Fruit fly (Drosophila melanogaster) whole organism, embryonic: ENCODE data around the gene CG14194.

Experiments used
- B-H1 ChIP-seq: fragments of 200-800 bp; sonication (Bioruptor generic); IDR thresholded peaks from 3 replicates; pipeline ENCODE4 v1.3.6; 2022; ENCODE audit warnings: missing biosample characterization, missing genetic modification characterization
- Bdp1 ChIP-seq: fragments of 200-800 bp; sonication (Bioruptor generic); optimal IDR thresholded peaks from 3 replicates; lab custom pipeline; 2016; ENCODE audit warnings: missing biosample characterization, missing genetic modification characterization
- Blimp-1 ChIP-seq: fragments of 200-800 bp; sonication (Bioruptor generic); optimal IDR thresholded peaks from 3 replicates; lab custom pipeline; 2018; ENCODE audit warnings: missing biosample characterization, missing genetic modification characterization, mild to moderate bottlenecking, moderate library complexity, missing genetic modification reagents
- C15 ChIP-seq: fragments of 200-800 bp; sonication (Bioruptor generic); IDR thresholded peaks from 3 replicates; pipeline ENCODE4 v1.3.6; 2022; ENCODE audit warnings: missing biosample characterization, missing genetic modification characterization
- CG10267 ChIP-seq: fragments of 200-800 bp; sonication (Bioruptor generic); optimal IDR thresholded peaks from 2 replicates; lab custom pipeline; 2018; ENCODE audit warnings: missing biosample characterization, mild to moderate bottlenecking, missing genetic modification characterization, moderate library complexity
- CG11723 ChIP-seq: fragments of 200-800 bp; sonication (Bioruptor generic); optimal IDR thresholded peaks from 2 replicates; lab custom pipeline; 2017; ENCODE audit warnings: missing biosample characterization, mild to moderate bottlenecking, missing genetic modification characterization
- CG1603 ChIP-seq: fragments of 200-800 bp; sonication (Bioruptor generic); optimal IDR thresholded peaks from 2 replicates; lab custom pipeline; 2019; ENCODE audit warnings: missing biosample characterization, mild to moderate bottlenecking, missing genetic modification characterization, moderate library complexity
- CG16779 ChIP-seq: fragments of 200-800 bp; sonication (Bioruptor generic); IDR thresholded peaks from 2 replicates; pipeline ENCODE4 v1.3.6; 2022; ENCODE audit warnings: missing biosample characterization, missing genetic modification characterization
- CG16813 ChIP-seq: fragments of 200-800 bp; sonication (Bioruptor generic); IDR thresholded peaks from 3 replicates; pipeline ENCODE4 v1.3.6; 2022; ENCODE audit warnings: missing biosample characterization, missing genetic modification characterization; ENCODE audit not compliant: partially characterized antibody
- CG17359 ChIP-seq: fragments of 200-800 bp; sonication (Bioruptor generic); optimal IDR thresholded peaks from 3 replicates; lab custom pipeline; 2018; ENCODE audit warnings: missing biosample characterization, mild to moderate bottlenecking, missing genetic modification characterization, moderate library complexity
- CG2875 ChIP-seq: fragments of 200-800 bp; sonication (Bioruptor generic); optimal IDR thresholded peaks from 2 replicates; lab custom pipeline; 2017; ENCODE audit warnings: missing biosample characterization, mild to moderate bottlenecking, missing genetic modification characterization, missing genetic modification reagents
- CG5953 ChIP-seq: fragments of 200-800 bp; sonication (Bioruptor generic); IDR thresholded peaks from 2 replicates; pipeline ENCODE4 v1.3.6; 2022; ENCODE audit warnings: missing biosample characterization, missing genetic modification characterization
- CG7357 ChIP-seq: fragments of 200-800 bp; sonication (Bioruptor generic); IDR thresholded peaks from 3 replicates; pipeline ENCODE4 v1.3.6; 2022; ENCODE audit warnings: missing biosample characterization, missing genetic modification characterization
- CG8290 ChIP-seq, 3 experiments: fragments of 200-800 bp; sonication (Bioruptor generic); optimal IDR thresholded peaks; 2 replicates each; lab custom pipeline; 2016 to 2019; ENCODE audit warnings: missing biosample characterization in 3 of 3, missing genetic modification characterization in 3 of 3, mild to moderate bottlenecking in 2 of 3, moderate library complexity in 1 of 3
- CG8359 ChIP-seq: fragments of 200-800 bp; sonication (Bioruptor generic); optimal IDR thresholded peaks from 2 replicates; lab custom pipeline; 2017; ENCODE audit warnings: missing biosample characterization, mild to moderate bottlenecking, missing genetic modification characterization, borderline replicate concordance
- CG8388 ChIP-seq: fragments of 200-800 bp; sonication (Bioruptor generic); optimal IDR thresholded peaks from 2 replicates; lab custom pipeline; 2019; ENCODE audit warnings: missing biosample characterization, mild to moderate bottlenecking, missing genetic modification characterization, moderate library complexity
- CG8765 ChIP-seq: fragments of 200-800 bp; sonication (Bioruptor generic); IDR thresholded peaks from 2 replicates; pipeline ENCODE4 v1.3.6; 2022; ENCODE audit warnings: missing biosample characterization, missing genetic modification characterization
- CTCF ChIP-seq: fragments of 200-800 bp; sonication (Bioruptor generic); optimal IDR thresholded peaks from 2 replicates; lab custom pipeline; 2017; ENCODE audit warnings: missing biosample characterization, mild to moderate bottlenecking, missing genetic modification characterization, moderate library complexity
- Ets97D ChIP-seq: fragments of 200-800 bp; sonication (Bioruptor generic); optimal IDR thresholded peaks from 3 replicates; lab custom pipeline; 2016; ENCODE audit warnings: missing biosample characterization, missing genetic modification characterization
- Jarid2 ChIP-seq: fragments of 200-800 bp; sonication (Bioruptor generic); optimal IDR thresholded peaks from 3 replicates; lab custom pipeline; 2017; ENCODE audit warnings: mild to moderate bottlenecking, missing biosample characterization, missing genetic modification reagents, missing genetic modification characterization
- Med ChIP-seq: fragments of 200-800 bp; sonication (Bioruptor generic); peaks from one replicate; lab custom pipeline; 2016; ENCODE audit warnings: missing biosample characterization, missing genetic modification characterization, mild to moderate bottlenecking, inconsistent platforms, moderate library complexity
- NC2α ChIP-seq: fragments of 200-800 bp; sonication (Bioruptor generic); optimal IDR thresholded peaks from 2 replicates; lab custom pipeline; 2016; ENCODE audit warnings: missing biosample characterization, missing genetic modification characterization
- Pdp1 ChIP-seq, 2 experiments: fragments of 200-800 bp; sonication (Bioruptor generic); optimal IDR thresholded peaks; 3 replicates each; lab custom pipeline; 2016; ENCODE audit warnings: missing biosample characterization in 2 of 2, missing genetic modification characterization in 2 of 2, mild to moderate bottlenecking in 1 of 2, moderate library complexity in 1 of 2
- Sry-δ ChIP-seq: fragments of 200-800 bp; sonication (Bioruptor generic); optimal IDR thresholded peaks from 2 replicates; lab custom pipeline; 2016; ENCODE audit warnings: missing biosample characterization, missing genetic modification characterization
- Ssrp ChIP-seq: fragments of 200-800 bp; sonication (Bioruptor generic); optimal IDR thresholded peaks from 2 replicates; lab custom pipeline; 2018; ENCODE audit warnings: missing biosample characterization, mild to moderate bottlenecking, missing genetic modification characterization, moderate library complexity
- chinmo ChIP-seq: fragments of 200-800 bp; sonication (Bioruptor generic); IDR thresholded peaks from 4 replicates; pipeline ENCODE4 v1.3.6; 2022; ENCODE audit warnings: missing biosample characterization, missing genetic modification characterization; ENCODE audit not compliant: partially characterized antibody
- dmrt11E ChIP-seq: fragments of 200-800 bp; sonication (Bioruptor generic); optimal IDR thresholded peaks from 3 replicates; lab custom pipeline; 2018; ENCODE audit warnings: missing biosample characterization, mild to moderate bottlenecking, missing genetic modification characterization, moderate library complexity
- en ChIP-seq: fragments of 200-800 bp; sonication (Bioruptor generic); optimal IDR thresholded peaks from 2 replicates; lab custom pipeline; 2016; ENCODE audit warnings: missing biosample characterization, missing genetic modification characterization
- grn ChIP-seq: fragments of 200-800 bp; sonication (Bioruptor generic); optimal IDR thresholded peaks from 3 replicates; lab custom pipeline; 2017; ENCODE audit warnings: missing biosample characterization, missing genetic modification characterization
- hb ChIP-seq: fragments of 200-800 bp; sonication (Bioruptor generic); IDR thresholded peaks from 3 replicates; pipeline ENCODE4 v1.3.6; 2022; ENCODE audit warnings: missing biosample characterization, missing genetic modification characterization; ENCODE audit not compliant: partially characterized antibody
- jing ChIP-seq: fragments of 200-800 bp; sonication (Bioruptor generic); optimal IDR thresholded peaks from 2 replicates; lab custom pipeline; 2018; ENCODE audit warnings: missing biosample characterization, mild to moderate bottlenecking, missing genetic modification characterization
- onecut ChIP-seq: fragments of 200-800 bp; sonication (Bioruptor generic); IDR thresholded peaks from 2 replicates; pipeline ENCODE4 v1.3.6; 2022; ENCODE audit warnings: missing biosample characterization, missing genetic modification characterization
- phol ChIP-seq: fragments of 200-800 bp; sonication (Bioruptor generic); optimal IDR thresholded peaks from 3 replicates; lab custom pipeline; 2018; ENCODE audit warnings: missing biosample characterization, mild to moderate bottlenecking, missing genetic modification characterization, moderate library complexity
- pzg ChIP-seq: fragments of 200-800 bp; sonication (Bioruptor generic); optimal IDR thresholded peaks from 3 replicates; lab custom pipeline; 2018; ENCODE audit warnings: missing biosample characterization, mild to moderate bottlenecking, missing genetic modification characterization, moderate library complexity
- run ChIP-seq: fragments of 200-800 bp; sonication (Bioruptor generic); optimal IDR thresholded peaks from 3 replicates; lab custom pipeline; 2018; ENCODE audit warnings: missing biosample characterization, mild to moderate bottlenecking, missing genetic modification characterization
- salm ChIP-seq: fragments of 200-800 bp; sonication (Bioruptor generic); optimal IDR thresholded peaks from 2 replicates; lab custom pipeline; 2018; ENCODE audit warnings: missing biosample characterization, mild to moderate bottlenecking, missing genetic modification characterization
- schlank ChIP-seq: fragments of 200-800 bp; sonication (Bioruptor generic); optimal IDR thresholded peaks from 2 replicates; lab custom pipeline; 2018; ENCODE audit warnings: missing biosample characterization, mild to moderate bottlenecking, missing genetic modification characterization
- seq ChIP-seq: fragments of 200-800 bp; sonication (Bioruptor generic); IDR thresholded peaks from 2 replicates; pipeline ENCODE4 v1.3.6; 2022; ENCODE audit warnings: missing biosample characterization, missing genetic modification characterization
- sisA ChIP-seq: fragments of 200-800 bp; sonication (Bioruptor generic); IDR thresholded peaks from 2 replicates; pipeline ENCODE4 v1.3.6; 2022; ENCODE audit warnings: missing biosample characterization, missing genetic modification characterization
- sr ChIP-seq: fragments of 200-800 bp; sonication (Bioruptor generic); IDR thresholded peaks from 3 replicates; pipeline ENCODE4 v1.3.6; 2022; ENCODE audit warnings: missing biosample characterization, missing genetic modification characterization
- stwl ChIP-seq: fragments of 200-800 bp; sonication (Bioruptor generic); optimal IDR thresholded peaks from 3 replicates; lab custom pipeline; 2018; ENCODE audit warnings: missing biosample characterization, mild to moderate bottlenecking, missing genetic modification characterization, moderate library complexity
- tgo ChIP-seq: fragments of 200-800 bp; sonication (Bioruptor generic); IDR thresholded peaks from 3 replicates; pipeline ENCODE4 v1.3.6; 2022; ENCODE audit warnings: missing biosample characterization, missing genetic modification characterization
- twi ChIP-seq: fragments of 200-800 bp; optimal IDR thresholded peaks from 2 replicates; lab custom pipeline; 2019; ENCODE audit warnings: missing biosample characterization, mild to moderate bottlenecking, missing genetic modification characterization, moderate library complexity
- wdn ChIP-seq: fragments of 200-800 bp; sonication (Bioruptor generic); IDR thresholded peaks from 2 replicates; pipeline ENCODE4 v1.3.6; 2022; ENCODE audit warnings: missing biosample characterization, missing genetic modification characterization

The CG14194 gene

dm6 chrX:19167586-19168403 is 25.6 kb upstream of the CG14194 start (continued):
- no peak for TF ChIP-seq CG17359
- no peak for TF ChIP-seq salm (tag; lab: Kevin White, UChicago)
- no peak for TF ChIP-seq onecut (GFP tag; lab: Robert Waterston, UW)
- no peak for TF ChIP-seq sisA (GFP tag; lab: Robert Waterston, UW)
- no peak for TF ChIP-seq CG2875 (GFP tag; lab: Kevin White, UChicago)
- TF ChIP-seq grn, result peak; percentile 51
- TF ChIP-seq NC2α, result no peak
- TF ChIP-seq sr (GFP tag; lab: Robert Waterston, UW), result peak; percentile 87
- no peak for TF ChIP-seq twi (tag; lab: Kevin White, UChicago)

- no peak for TF ChIP-seq seq (GFP tag; lab: Robert Waterston, UW)
- TF ChIP-seq run (tag; lab: Kevin White, UChicago), result no peak
- TF ChIP-seq Med, result peak; percentile 45
- TF ChIP-seq schlank (tag; lab: Kevin White, UChicago), result no peak
- no peak for TF ChIP-seq CG1603
- TF ChIP-seq Jarid2 (GFP tag; lab: Kevin White, UChicago), result no peak
- peak; percentile 93 for TF ChIP-seq stwl (tag; lab: Kevin White, UChicago)
- no peak for TF ChIP-seq tgo (GFP tag; lab: Robert Waterston, UW)
- TF ChIP-seq wdn (GFP tag; lab: Robert Waterston, UW), result no peak
- TF ChIP-seq hb, result no peak
- no peak for TF ChIP-seq pzg (GFP tag; lab: Kevin White, UChicago)
- peak; percentile 39 for TF ChIP-seq CG8359 (GFP tag; lab: Kevin White, UChicago)
- no peak for TF ChIP-seq CG8765 (GFP tag; lab: Robert Waterston, UW)
- peak in 1 of 2 experiments; percentile 27 for TF ChIP-seq Pdp1 (GFP tag; optimal IDR thresholded peaks at IDR 0.05; lab: Kevin White, UChicago)
- no peak for TF ChIP-seq phol (tag; lab: Kevin White, UChicago)
- TF ChIP-seq Ets97D (GFP tag; lab: Kevin White, UChicago), result peak; percentile 17
- no peak for TF ChIP-seq CG5953 (GFP tag; lab: Robert Waterston, UW)
- TF ChIP-seq C15 (GFP tag; lab: Robert Waterston, UW), result no peak
- TF ChIP-seq Sry-δ, result no peak
- TF ChIP-seq CG8290 (GFP tag; optimal IDR thresholded peaks at IDR 0.05; lab: Kevin White, UChicago), result peak; percentile 75
- peak; percentile 40 to 66 for TF ChIP-seq CG8290 (tag; optimal IDR thresholded peaks at IDR 0.05; lab: Kevin White, UChicago)
- TF ChIP-seq B-H1 (GFP tag; lab: Robert Waterston, UW), result no peak
- no peak for TF ChIP-seq Ssrp (tag; lab: Kevin White, UChicago)
- 0 out of 4 replicates have a peak, but pooled peaks have one; percentile 4 for TF ChIP-seq chinmo (GFP tag; lab: Robert Waterston, UW)
- no peak for TF ChIP-seq Blimp-1 (GFP tag; lab: Kevin White, UChicago)
- no peak for TF ChIP-seq CG8388 (GFP tag; lab: Kevin White, UChicago)
- TF ChIP-seq jing, result no peak
- no peak for TF ChIP-seq CG16779 (GFP tag; lab: Robert Waterston, UW)
- no peak for TF ChIP-seq CG7357 (GFP tag; lab: Robert Waterston, UW)
- no peak for TF ChIP-seq CG16813
- no peak for TF ChIP-seq en (GFP tag; lab: Kevin White, UChicago)
- no peak for TF ChIP-seq Bdp1
- peak; percentile 70 for TF ChIP-seq CG10267 (tag; lab: Kevin White, UChicago)
- TF ChIP-seq dmrt11E, result no peak
- no peak for TF ChIP-seq CG11723 (GFP tag; lab: Kevin White, UChicago)
- peak; percentile 24 for TF ChIP-seq CTCF (GFP tag; lab: Kevin White, UChicago)
These were observed 22.6 kb upstream of the CG14194 start, which contains the start of gene Inx5 for dm6 chrX:19170791-19171190. Gene Inx5, minus strand, starts transcription at chrX:19170883.
